Fruit fly (Drosophila melanogaster): ENCODE data around the gene Cpsf100.
A peak's percentile ranks its signal among the peaks of the same experiment; 100 is the strongest.

DNA sequence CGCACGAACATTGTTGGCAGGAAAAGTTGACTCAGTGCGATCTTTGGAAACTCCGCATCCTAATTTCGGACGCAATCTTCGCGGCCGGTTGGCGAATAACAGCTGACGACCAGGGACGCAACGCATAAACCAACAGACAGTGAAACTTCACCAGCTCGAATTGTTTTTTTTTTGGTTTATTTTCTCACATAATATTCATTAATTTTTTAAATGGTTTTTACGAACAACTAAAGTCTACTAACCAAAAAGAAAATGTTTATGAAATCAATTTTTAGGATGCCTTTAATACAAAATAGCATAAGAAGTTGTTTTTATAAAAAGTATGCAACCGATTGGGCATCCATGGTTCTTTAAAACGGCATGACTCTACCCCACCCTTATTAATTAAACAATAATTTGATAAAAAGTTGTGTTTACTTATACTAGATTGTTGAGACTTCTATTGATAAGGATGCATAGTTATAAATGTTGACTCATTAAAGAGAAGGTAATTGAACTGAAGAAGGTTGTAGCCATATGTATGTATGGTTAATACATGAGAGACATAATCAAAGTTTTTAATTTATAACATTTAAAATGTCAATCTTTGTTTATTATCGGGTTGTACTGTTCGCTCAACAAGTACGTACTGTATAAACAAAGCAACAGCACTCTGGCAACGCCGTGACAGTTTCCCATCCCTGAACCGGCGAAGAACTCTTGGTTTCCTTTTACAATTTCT is at the start of gene Cpsf100, which contains the start of gene beta4GalNAcTB:
- TF ChIP-seq lola (GFP tag; optimal IDR thresholded peaks at IDR 0.05): no peak
- peak; percentile 79 for TF ChIP-seq psq (GFP tag; optimal IDR thresholded peaks at IDR 0.05)
- TF ChIP-seq Hr83 (GFP tag; optimal IDR thresholded peaks at IDR 0.05; ENCODE audit: poor library complexity, severe bottlenecking): no peak
